Worm (Caenorhabditis elegans): ENCODE data around the gene C28H8.8.

Gene C28H8.8

DNA sequence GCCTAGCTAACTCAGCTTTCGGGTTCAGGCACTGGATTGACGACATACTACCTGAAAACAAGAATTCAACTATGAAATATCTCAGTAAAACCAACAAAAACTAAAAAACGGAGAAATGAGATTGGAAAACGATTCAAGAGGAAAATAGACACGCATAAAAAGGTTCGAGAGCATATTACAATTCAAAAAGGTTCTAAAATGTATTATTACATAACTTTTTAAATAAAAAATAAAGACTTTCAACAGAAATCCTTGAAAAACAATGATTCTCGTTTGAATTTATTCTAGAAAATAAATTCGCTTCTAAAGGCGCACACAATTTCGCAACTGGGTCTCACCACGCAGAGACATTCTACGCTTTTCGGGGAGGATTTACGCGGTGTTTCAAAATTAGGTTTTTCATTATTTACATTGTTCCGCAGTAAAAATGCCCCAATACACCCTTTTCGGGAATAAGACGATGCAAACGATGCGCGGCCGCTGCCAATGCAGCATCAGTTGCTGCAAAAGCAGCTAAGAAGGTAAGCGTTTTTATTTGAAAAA lies 32.9 kb downstream of the C28H8.8 start, which contains the start of the genes cct-6 and alh-9 (continued):
- TF ChIP-seq unc-86 (tag; optimal IDR thresholded peaks at IDR 0.05) (peak; percentile 26), tbx-2 (tag; optimal IDR thresholded peaks at IDR 0.05) (peak; percentile 19)

DNA sequence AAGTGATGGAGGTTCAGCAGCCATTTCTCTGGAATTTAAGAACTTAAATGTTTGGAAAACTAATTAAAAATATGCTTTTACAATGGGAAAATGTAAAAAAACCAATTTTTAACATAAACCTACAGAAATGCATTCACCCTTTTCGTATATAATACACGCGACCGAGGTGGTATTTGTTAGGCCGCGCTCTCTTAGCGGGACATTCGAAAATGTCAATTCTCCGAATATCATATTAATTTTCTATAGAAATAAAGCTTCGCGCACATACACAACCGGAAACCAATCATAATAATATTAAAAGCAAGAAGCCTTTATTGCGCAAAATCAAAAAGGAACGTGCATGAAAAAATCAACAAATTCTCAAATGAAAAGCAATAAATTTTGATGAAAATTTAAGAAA lies 35.3 kb downstream of the C28H8.8 start, which contains the start of gene ddx-23:
ddx-23 (minus strand) TSS at position 30 of the 400 bp plus-strand sequence.
- TF ChIP-seq fkh-6 (tag; optimal IDR thresholded peaks at IDR 0.05): no peak
- no peak for TF ChIP-seq odd-2 (tag; optimal IDR thresholded peaks at IDR 0.05)
- TF ChIP-seq fax-1 (tag; optimal IDR thresholded peaks at IDR 0.05): peak; percentile 7
- no peak for TF ChIP-seq rnt-1 (tag; optimal IDR thresholded peaks at IDR 0.05)
- TF ChIP-seq tbx-2 (tag; optimal IDR thresholded peaks at IDR 0.05): peak; percentile 14
- TF ChIP-seq gmeb-2 (tag; optimal IDR thresholded peaks at IDR 0.05): no peak
- TF ChIP-seq unc-42 (tag; optimal IDR thresholded peaks at IDR 0.05): peak; percentile 34
- TF ChIP-seq ceh-18 (tag; optimal IDR thresholded peaks at IDR 0.05): no peak
- peak; percentile 70 for TF ChIP-seq ceh-31 (tag; optimal IDR thresholded peaks at IDR 0.05)
- no peak for TF ChIP-seq pha-2 (tag; optimal IDR thresholded peaks at IDR 0.05)
- no peak for TF ChIP-seq ama-1 (optimal IDR thresholded peaks at IDR 0.05)
- TF ChIP-seq tbx-7 (tag; optimal IDR thresholded peaks at IDR 0.05): no peak
- no peak for TF ChIP-seq K02D7.2 (tag; optimal IDR thresholded peaks at IDR 0.05)
- TF ChIP-seq F13H6.1 (tag; optimal IDR thresholded peaks at IDR 0.05): no peak
- peak; percentile 93 for TF ChIP-seq ets-4 (tag; optimal IDR thresholded peaks at IDR 0.05)
- no peak for TF ChIP-seq pag-3 (tag; optimal IDR thresholded peaks at IDR 0.05; ENCODE audit: borderline replicate concordance)
- no peak for TF ChIP-seq ref-2 (tag; optimal IDR thresholded peaks at IDR 0.05)
- TF ChIP-seq nfya-1 (tag; optimal IDR thresholded peaks at IDR 0.05): no peak
- no peak for TF ChIP-seq sdc-2 (tag; optimal IDR thresholded peaks at IDR 0.05)
- TF ChIP-seq C08G9.2 (tag; optimal IDR thresholded peaks at IDR 0.05): no peak
- no peak for TF ChIP-seq dve-1 (tag; optimal IDR thresholded peaks at IDR 0.05)
- TF ChIP-seq elt-2 (tag; optimal IDR thresholded peaks at IDR 0.05): peak; percentile 11
- no peak for TF ChIP-seq hlh-15 (tag; optimal IDR thresholded peaks at IDR 0.05)
- TF ChIP-seq syd-9 (tag; optimal IDR thresholded peaks at IDR 0.05): no peak
- peak; percentile 9 for TF ChIP-seq ceh-14 (tag; optimal IDR thresholded peaks at IDR 0.05)
- no peak for TF ChIP-seq sox-4 (tag; optimal IDR thresholded peaks at IDR 0.05)
- no peak for TF ChIP-seq pha-4 (tag; optimal IDR thresholded peaks at IDR 0.05)
- TF ChIP-seq mec-3 (tag; optimal IDR thresholded peaks at IDR 0.05; ENCODE audit: borderline replicate concordance): no peak
- TF ChIP-seq pax-1 (tag; optimal IDR thresholded peaks at IDR 0.05): no peak
- TF ChIP-seq hlh-8 (tag; optimal IDR thresholded peaks at IDR 0.05): peak; percentile 7
- no peak for TF ChIP-seq lim-6 (tag; optimal IDR thresholded peaks at IDR 0.05)
- TF ChIP-seq hlh-13 (GFP tag; optimal IDR thresholded peaks at IDR 0.05): no peak
- no peak for TF ChIP-seq lin-11 (tag; optimal IDR thresholded peaks at IDR 0.05)
- TF ChIP-seq unc-86 (tag; optimal IDR thresholded peaks at IDR 0.05): no peak
- TF ChIP-seq ceh-34 (tag; optimal IDR thresholded peaks at IDR 0.05): no peak
- TF ChIP-seq ceh-24 (tag; optimal IDR thresholded peaks at IDR 0.05): no peak
- no peak for TF ChIP-seq ceh-30 (tag; optimal IDR thresholded peaks at IDR 0.05)
- no peak for TF ChIP-seq hlh-30 (tag; optimal IDR thresholded peaks at IDR 0.05; ENCODE audit: insufficient read depth)
- TF ChIP-seq nhr-232 (tag; optimal IDR thresholded peaks at IDR 0.05): no peak
- TF ChIP-seq ceh-19 (GFP tag; optimal IDR thresholded peaks at IDR 0.05): no peak
- no peak for TF ChIP-seq npax-4 (tag; optimal IDR thresholded peaks at IDR 0.05)
- no peak for TF ChIP-seq eyg-1 (tag; optimal IDR thresholded peaks at IDR 0.05)
- TF ChIP-seq madf-2 (tag; optimal IDR thresholded peaks at IDR 0.05): no peak
